Worm (Caenorhabditis elegans) whole organism, L4/young adult: ENCODE measurements around the gene rfc-1.

Source experiments
- W03F9.2 ChIP-seq: fragments of 150-350 bp; optimal IDR thresholded peaks from 2 replicates; lab custom pipeline; 2014; ENCODE audit warnings: missing biosample characterization, missing genetic modification characterization
- dao-5 ChIP-seq: sonication (generic microtip); optimal IDR thresholded peaks from 2 replicates; lab custom pipeline; 2016; ENCODE audit warnings: missing genotype, missing genetic modification characterization, moderate library complexity, missing compliant biosample characterization
- him-1 ChIP-seq: sonication (generic microtip); optimal IDR thresholded peaks from 2 replicates; lab custom pipeline; 2016; ENCODE audit warnings: missing genotype, missing genetic modification reagents, missing genetic modification characterization, missing compliant biosample characterization

The rfc-1 gene

ce11 chrV:14597681-14598184 lies 48.0 kb downstream of the rfc-1 start, which contains the start of gene R11H6.2:
R11H6.2 (plus strand) TSS chrV:14598006.
- no peak for TF ChIP-seq dao-5 (tag; lab: Kevin White, UChicago)
- TF ChIP-seq him-1 (tag; lab: Kevin White, UChicago): no peak
- no peak for TF ChIP-seq W03F9.2 (tag; lab: Kevin White, UChicago)

DNA sequence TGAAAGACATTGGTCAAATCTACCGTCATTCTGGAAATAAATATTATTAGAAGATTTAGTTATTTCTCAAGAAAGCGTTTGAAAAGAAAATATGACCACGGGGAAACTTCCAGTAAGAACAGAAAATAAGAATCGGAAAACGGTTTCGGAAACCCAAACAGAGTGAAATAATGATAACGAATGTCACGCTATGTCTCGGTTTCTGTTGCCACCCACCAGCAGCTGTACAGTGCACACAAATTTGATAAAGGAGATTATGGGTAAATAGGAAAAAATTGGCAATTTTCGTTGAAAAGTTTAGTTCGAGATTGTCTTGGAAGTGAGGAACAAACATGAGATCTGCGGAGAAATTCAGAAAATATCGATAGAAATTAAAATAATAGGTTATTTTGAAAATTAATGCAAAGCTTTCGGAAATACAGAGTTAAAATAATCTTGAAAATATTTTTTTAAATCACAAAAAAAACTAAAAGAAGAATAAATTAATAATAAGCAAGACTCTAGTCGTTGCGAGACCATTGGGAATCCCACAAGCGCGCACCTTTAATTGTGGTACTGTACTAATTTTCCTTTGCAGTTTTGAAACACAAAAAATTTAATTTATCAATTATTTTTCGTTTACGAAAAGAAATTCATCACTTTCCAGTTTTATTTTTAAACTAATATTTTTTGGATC lies 48.6 kb downstream of the rfc-1 start, which contains the start of gene pes-9:
Gene pes-9, minus strand, starts transcription at position 30 of the 676 bp plus-strand sequence.
- TF ChIP-seq dao-5 (tag; lab: Kevin White, UChicago) (no peak), W03F9.2 (tag; lab: Kevin White, UChicago) (no peak), him-1 (tag; lab: Kevin White, UChicago) (no peak)

- TF ChIP-seq him-1 (tag; lab: Kevin White, UChicago) (no peak), W03F9.2 (tag; lab: Kevin White, UChicago) (no peak), dao-5 (tag; lab: Kevin White, UChicago) (no peak)
Measured at ce11 chrV:14595984-14596383, 49.8 kb downstream of the rfc-1 start.

DNA sequence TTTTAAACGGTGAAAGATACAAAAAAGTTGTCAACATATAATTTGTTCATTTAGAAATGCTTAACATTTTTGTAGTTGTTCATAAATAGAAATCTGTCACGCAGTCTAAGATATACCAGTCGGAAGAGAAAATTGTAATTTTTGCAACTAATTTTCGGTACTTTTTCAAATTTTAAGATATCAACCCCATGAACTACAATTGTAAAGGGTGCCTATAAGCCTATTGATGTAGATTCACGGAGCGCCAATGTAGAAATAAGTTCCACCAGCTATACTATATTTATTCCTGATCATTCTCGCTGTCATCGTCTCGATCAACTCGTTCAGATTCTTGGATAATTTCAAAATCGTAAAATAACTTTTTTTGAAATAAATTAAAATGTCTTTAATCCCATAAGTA lies 50.8 kb downstream of the rfc-1 start:
- no peak for TF ChIP-seq W03F9.2 (tag; lab: Kevin White, UChicago)
- TF ChIP-seq dao-5 (tag; lab: Kevin White, UChicago): no peak
- TF ChIP-seq him-1 (tag; lab: Kevin White, UChicago): no peak

DNA sequence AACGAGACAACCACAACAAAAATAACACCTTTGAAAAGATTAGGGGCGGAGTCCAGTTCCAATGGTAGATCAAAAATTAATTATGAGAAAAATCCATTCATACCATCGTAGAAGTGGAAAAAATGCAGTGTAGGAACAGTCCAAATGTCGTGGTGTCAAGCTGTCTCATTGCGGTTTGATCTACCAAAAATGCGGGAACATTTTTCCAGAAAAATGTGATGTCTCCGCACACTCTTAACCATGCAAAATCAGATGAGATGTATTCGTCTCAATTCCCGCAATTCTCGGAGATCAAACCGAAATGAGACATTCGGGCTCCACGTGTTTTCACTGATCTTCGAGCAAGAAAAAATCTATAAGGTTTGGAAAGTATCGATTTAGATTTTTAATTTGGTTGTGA lies 51.7 kb downstream of the rfc-1 start:
- TF ChIP-seq him-1 (tag; lab: Kevin White, UChicago) (no peak), W03F9.2 (tag; lab: Kevin White, UChicago) (no peak), dao-5 (tag; lab: Kevin White, UChicago) (no peak)
